Worm (Caenorhabditis elegans) whole organism, midembryonic: ENCODE data around the gene F25E2.3.
A peak's percentile ranks its signal among the peaks of the same experiment; 100 is the strongest.

Experiments
- T22C8.4 ChIP-seq: fragments of 200-800 bp; sonication (Bioruptor generic); IDR thresholded peaks from 2 replicates; pipeline ENCODE4 v1.3.6; 2022; ENCODE audit warnings: missing genetic modification characterization, missing compliant biosample characterization
- cog-1 ChIP-seq: sonication (generic microtip); optimal IDR thresholded peaks from 2 replicates; lab custom pipeline; 2016; ENCODE audit warnings: missing genetic modification characterization, missing compliant biosample characterization
- flt-1 ChIP-seq: fragments of 200-800 bp; sonication (Bioruptor generic); IDR thresholded peaks from 2 replicates; pipeline ENCODE4 v1.3.6; 2022; ENCODE audit warnings: missing genetic modification characterization, missing compliant biosample characterization
- klf-2 ChIP-seq: fragments of 200-800 bp; sonication (Bioruptor generic); conservative IDR thresholded peaks from 2 replicates; pipeline ENCODE4 v1.3.6; 2022; ENCODE audit warnings: missing genetic modification reagents, missing genetic modification characterization, missing compliant biosample characterization
- med-1 ChIP-seq: sonication (generic microtip); optimal IDR thresholded peaks from 2 replicates; lab custom pipeline; 2017; ENCODE audit warnings: missing genetic modification characterization, mild to moderate bottlenecking, missing compliant biosample characterization, antibody characterized with exemption, missing genetic modification reagents; ENCODE audit not compliant: insufficient read depth
- ref-1 ChIP-seq: fragments of 200-800 bp; sonication (Bioruptor generic); conservative IDR thresholded peaks from 2 replicates; pipeline ENCODE4 v1.3.6; 2022; ENCODE audit warnings: missing genetic modification reagents, missing genetic modification characterization, missing compliant biosample characterization
- tab-1 ChIP-seq: fragments of 200-800 bp; sonication (Bioruptor generic); IDR thresholded peaks from 2 replicates; pipeline ENCODE4 v1.3.6; 2022; ENCODE audit warnings: missing genetic modification characterization, missing compliant biosample characterization
- ztf-23 ChIP-seq: fragments of 200-800 bp; sonication (Bioruptor generic); IDR thresholded peaks from 2 replicates; pipeline ENCODE4 v1.3.6; 2022; ENCODE audit warnings: missing genetic modification reagents, missing genetic modification characterization, missing compliant biosample characterization
- ztf-29 ChIP-seq: fragments of 200-800 bp; sonication (Bioruptor generic); IDR thresholded peaks from 2 replicates; pipeline ENCODE4 v1.3.6; 2022; ENCODE audit warnings: missing genetic modification reagents, missing genetic modification characterization, missing compliant biosample characterization

F25E2.3 gene

ce11 chrX:779259-779658 lies 33.7 kb downstream of the F25E2.3 start:
- no peak for TF ChIP-seq flt-1 (GFP tag; lab: Robert Waterston, UW)
- TF ChIP-seq cog-1 (tag; lab: Kevin White, UChicago): no peak
- TF ChIP-seq ztf-23: no peak
- TF ChIP-seq tab-1: no peak

- TF ChIP-seq tab-1 (no peak), T22C8.4 (GFP tag; lab: Robert Waterston, UW) (no peak), cog-1 (tag; lab: Kevin White, UChicago) (no peak), ztf-23 (no peak), med-1 (no peak), flt-1 (GFP tag; lab: Robert Waterston, UW) (no peak), ref-1 (GFP tag; lab: Robert Waterston, UW) (no peak), ztf-29 (no peak), klf-2 (GFP tag; lab: Robert Waterston, UW) (no peak)
Observed at ce11 chrX:777421-777820, 35.5 kb downstream of the F25E2.3 start, which contains the start of gene nas-15. Gene nas-15, plus strand, starts transcription at chrX:777721.

ce11 chrX:772184-772583 lies 40.8 kb downstream of the F25E2.3 start, which contains the start of gene T04G9.4:
Gene T04G9.4, plus strand, starts transcription at chrX:772476.
- TF ChIP-seq T22C8.4 (GFP tag; lab: Robert Waterston, UW) (no peak), med-1 (no peak), klf-2 (GFP tag; lab: Robert Waterston, UW) (no peak), flt-1 (GFP tag; lab: Robert Waterston, UW) (no peak), tab-1 (no peak)

- no peak for TF ChIP-seq klf-2 (GFP tag; lab: Robert Waterston, UW)
- no peak for TF ChIP-seq T22C8.4 (GFP tag; lab: Robert Waterston, UW)
- no peak for TF ChIP-seq ref-1 (GFP tag; lab: Robert Waterston, UW)
- TF ChIP-seq cog-1 (tag; lab: Kevin White, UChicago): no peak
- no peak for TF ChIP-seq ztf-23
- no peak for TF ChIP-seq med-1
- no peak for TF ChIP-seq ztf-29
- no peak for TF ChIP-seq tab-1
- no peak for TF ChIP-seq flt-1 (GFP tag; lab: Robert Waterston, UW)
Observed at ce11 chrX:770537-770936, 42.4 kb downstream of the F25E2.3 start, which contains the start of gene T04G9.7. Gene T04G9.7, plus strand, starts transcription at chrX:770837.

ce11 chrX:769550-769949 lies 43.4 kb downstream of the F25E2.3 start:
- TF ChIP-seq ztf-23 (no peak), T22C8.4 (GFP tag; lab: Robert Waterston, UW) (no peak), ztf-29 (no peak), ref-1 (GFP tag; lab: Robert Waterston, UW) (no peak), med-1 (no peak), klf-2 (GFP tag; lab: Robert Waterston, UW) (no peak), flt-1 (GFP tag; lab: Robert Waterston, UW) (no peak), tab-1 (no peak), cog-1 (tag; lab: Kevin White, UChicago) (no peak)

ce11 chrX:768061-768646 lies 44.8 kb downstream of the F25E2.3 start, which contains the start of the genes trap-2 and ile-2:
Gene trap-2, minus strand, starts transcription at chrX:768069.
Gene ile-2, plus strand, starts transcription at chrX:768596.
- TF ChIP-seq T22C8.4 (GFP tag; lab: Robert Waterston, UW): no peak
- TF ChIP-seq med-1: no peak
- no peak for TF ChIP-seq klf-2 (GFP tag; lab: Robert Waterston, UW)
- TF ChIP-seq cog-1 (tag; lab: Kevin White, UChicago): peak; percentile 92
- no peak for TF ChIP-seq ref-1 (GFP tag; lab: Robert Waterston, UW)
- TF ChIP-seq flt-1 (GFP tag; lab: Robert Waterston, UW): peak; percentile 80
- peak; percentile 71 for TF ChIP-seq tab-1
- TF ChIP-seq ztf-23: peak; percentile 80
- TF ChIP-seq ztf-29: no peak

ce11 chrX:763452-763851 lies 49.5 kb downstream of the F25E2.3 start, which contains the start of gene dyf-11:
Gene dyf-11, plus strand, starts transcription at chrX:763752.
- TF ChIP-seq klf-2 (GFP tag; lab: Robert Waterston, UW) (no peak), T22C8.4 (GFP tag; lab: Robert Waterston, UW) (no peak), ref-1 (GFP tag; lab: Robert Waterston, UW) (no peak), flt-1 (GFP tag; lab: Robert Waterston, UW) (no peak), med-1 (no peak), cog-1 (tag; lab: Kevin White, UChicago) (no peak), tab-1 (no peak), ztf-23 (no peak), ztf-29 (no peak)
